Worm (Caenorhabditis elegans): ENCODE results near the gene egl-5.

Gene egl-5

DNA sequence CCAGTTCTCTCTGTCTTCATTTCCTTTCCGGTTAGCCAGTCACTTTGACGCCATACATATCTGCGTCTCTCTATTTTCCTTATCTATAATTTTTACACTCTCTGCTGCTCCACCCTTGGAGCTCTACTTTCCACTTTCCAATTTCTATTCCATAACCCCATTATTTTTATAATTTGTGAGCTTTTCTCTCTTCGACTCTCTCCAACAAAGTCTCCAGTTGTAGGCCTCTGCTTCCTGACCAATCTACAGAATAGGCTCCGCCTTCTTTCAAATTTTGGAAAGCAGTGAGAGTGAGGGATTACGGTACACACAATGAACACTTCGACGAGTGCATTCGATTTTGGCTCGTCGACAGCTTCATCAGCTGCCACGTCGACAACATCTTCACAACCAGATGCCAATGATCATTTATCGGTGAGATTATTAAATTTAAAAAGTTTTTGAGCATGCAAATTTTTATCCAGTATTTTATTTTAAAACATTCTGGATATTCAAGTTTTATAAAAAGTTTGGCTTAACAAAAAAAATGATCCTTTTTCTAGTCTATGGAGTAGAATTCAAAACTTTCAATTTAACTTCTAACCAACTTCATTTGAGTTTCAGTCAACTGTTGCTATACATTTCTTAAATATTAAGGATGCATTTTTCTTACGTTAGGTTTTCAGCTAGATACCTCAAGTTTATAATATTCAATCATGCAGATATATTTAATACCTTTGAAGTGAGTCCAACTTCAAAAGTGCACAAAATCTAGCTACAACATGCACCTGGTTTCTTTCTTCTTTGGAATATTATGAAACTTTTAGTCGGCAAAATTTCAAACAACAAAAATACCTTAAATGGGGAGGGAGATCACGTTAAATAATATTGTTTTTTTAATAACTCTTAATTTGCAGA is at the start of gene egl-5:
Gene egl-5, plus strand, starts transcription at position 216 of the 897 bp plus-strand sequence.
- TF ChIP-seq Y79H2A.3 (GFP tag; conservative IDR thresholded peaks at IDR 0.05) (no peak), C06A6.2 (GFP tag; conservative IDR thresholded peaks at IDR 0.05) (no peak), K12H6.12 (tag; optimal IDR thresholded peaks at IDR 0.05) (no peak), C17E4.6 (GFP tag; IDR thresholded peaks at IDR 0.05) (no peak), egl-18 (GFP tag; IDR thresholded peaks at IDR 0.05) (no peak), cebp-1 (GFP tag; IDR thresholded peaks at IDR 0.05) (no peak), cebp-1 (tag; optimal IDR thresholded peaks at IDR 0.05) (no peak), F49E8.2 (tag; optimal IDR thresholded peaks at IDR 0.05; ENCODE audit: insufficient read depth) (no peak), akir-1 (GFP tag; optimal IDR thresholded peaks at IDR 0.05) (no peak), Y53G8AR.9 (GFP tag; conservative IDR thresholded peaks at IDR 0.05) (no peak), aptf-2 (GFP tag; conservative IDR thresholded peaks at IDR 0.05) (no peak), B0336.3 (GFP tag; IDR thresholded peaks at IDR 0.05) (no peak), lsl-1 (GFP tag; optimal IDR thresholded peaks at IDR 0.05) (no peak)

- peak; percentile 93 for TF ChIP-seq attf-3 (GFP tag; conservative IDR thresholded peaks at IDR 0.05)
- no peak for TF ChIP-seq F39B2.1 (GFP tag; IDR thresholded peaks at IDR 0.05)
- no peak for TF ChIP-seq hmg-1.2 (GFP tag; IDR thresholded peaks at IDR 0.05)
- peak; percentile 14 for TF ChIP-seq attf-5 (GFP tag; optimal IDR thresholded peaks at IDR 0.05)
- no peak for TF ChIP-seq F52B5.7 (tag; optimal IDR thresholded peaks at IDR 0.05)
Measured at ce11 chrIII:7765974-7766373, 48.2 kb upstream of the egl-5 start, which contains the start of gene ZK686.2. Gene ZK686.2, minus strand, starts transcription at chrIII:7766052.

- no peak for TF ChIP-seq ceh-91 (GFP tag; IDR thresholded peaks at IDR 0.05)
- no peak for TF ChIP-seq T07F8.4 (tag; optimal IDR thresholded peaks at IDR 0.05)
- TF ChIP-seq repo-1 (tag; optimal IDR thresholded peaks at IDR 0.05) = no peak
- TF ChIP-seq aptf-3 (GFP tag; IDR thresholded peaks at IDR 0.05) = no peak
- no peak for TF ChIP-seq nfya-1 (tag; optimal IDR thresholded peaks at IDR 0.05; ENCODE audit: borderline replicate concordance, insufficient read depth)
- TF ChIP-seq cebp-1 (GFP tag; IDR thresholded peaks at IDR 0.05) = no peak
- no peak for TF ChIP-seq cebp-1 (tag; optimal IDR thresholded peaks at IDR 0.05)
Measured at ce11 chrIII:7767415-7767814, 46.8 kb upstream of the egl-5 start, which contains the start of gene ZK686.5. Gene ZK686.5, minus strand, starts transcription at chrIII:7767515.

ce11 chrIII:7768963-7769362 is 45.2 kb upstream of the egl-5 start, which contains the start of gene ZK686.3:
Gene ZK686.3, minus strand, starts transcription at chrIII:7769063.
- TF ChIP-seq Y56A3A.18 (GFP tag; IDR thresholded peaks at IDR 0.05) = no peak
- TF ChIP-seq mcd-1 (GFP tag; IDR thresholded peaks at IDR 0.05) = no peak
- no peak for TF ChIP-seq lag-1 (GFP tag; IDR thresholded peaks at IDR 0.05)
- TF ChIP-seq F23B12.7 (tag; optimal IDR thresholded peaks at IDR 0.05; ENCODE audit: insufficient read depth) = no peak
- no peak for TF ChIP-seq F57A8.1 (GFP tag; optimal IDR thresholded peaks at IDR 0.05)
- TF ChIP-seq sea-2 (GFP tag; IDR thresholded peaks at IDR 0.05) = no peak
- TF ChIP-seq egrh-3 (GFP tag; IDR thresholded peaks at IDR 0.05) = no peak
- no peak for TF ChIP-seq rec-8 (tag; optimal IDR thresholded peaks at IDR 0.05)
- no peak for TF ChIP-seq mes-4 (tag; optimal IDR thresholded peaks at IDR 0.05)
- TF ChIP-seq lin-54 (GFP tag; optimal IDR thresholded peaks at IDR 0.05) = no peak
- no peak for TF ChIP-seq ztf-26 (tag; optimal IDR thresholded peaks at IDR 0.05)
- TF ChIP-seq nhr-90 (tag; optimal IDR thresholded peaks at IDR 0.05) = no peak
- no peak for TF ChIP-seq bed-1 (GFP tag; IDR thresholded peaks at IDR 0.05)
- no peak for TF ChIP-seq madf-8 (GFP tag; conservative IDR thresholded peaks at IDR 0.05)
- no peak for TF ChIP-seq ZK185.1 (tag; optimal IDR thresholded peaks at IDR 0.05; ENCODE audit: poor library complexity, severe bottlenecking)
- no peak for TF ChIP-seq aptf-3 (GFP tag; IDR thresholded peaks at IDR 0.05)

All from whole organism, young adult.